Fruit fly (Drosophila melanogaster) whole organism, embryonic: ENCODE measurements around the gene sff.

Experiments
- Adf1 ChIP-seq: fragments of 200-800 bp; sonication (Bioruptor generic); IDR thresholded peaks from 2 replicates; pipeline ENCODE4 v1.3.6; 2022; ENCODE audit warnings: missing biosample characterization, missing genetic modification characterization
- CG10654 ChIP-seq: fragments of 200-800 bp; sonication (Bioruptor generic); optimal IDR thresholded peaks from 2 replicates; lab custom pipeline; 2016; ENCODE audit warnings: missing biosample characterization, missing genetic modification characterization
- CG10979 ChIP-seq: fragments of 200-800 bp; sonication (Bioruptor generic); optimal IDR thresholded peaks from 2 replicates; lab custom pipeline; 2018; ENCODE audit warnings: missing biosample characterization, mild to moderate bottlenecking, missing genetic modification characterization, moderate library complexity
- CG11560 ChIP-seq: fragments of 200-800 bp; sonication (Bioruptor generic); IDR thresholded peaks from 3 replicates; pipeline ENCODE4 v1.3.6; 2022; ENCODE audit warnings: missing biosample characterization, missing genetic modification characterization
- CG12219 ChIP-seq: fragments of 200-800 bp; sonication (Bioruptor generic); optimal IDR thresholded peaks from 3 replicates; lab custom pipeline; 2018; ENCODE audit warnings: missing biosample characterization, mild to moderate bottlenecking, missing genetic modification characterization
- CG12236 ChIP-seq: fragments of 200-800 bp; sonication (Bioruptor generic); optimal IDR thresholded peaks from 2 replicates; lab custom pipeline; 2016; ENCODE audit warnings: missing biosample characterization, missing genetic modification characterization
- CG1233 ChIP-seq: fragments of 200-800 bp; sonication (Bioruptor generic); optimal IDR thresholded peaks from 4 replicates; lab custom pipeline; 2018; ENCODE audit warnings: missing biosample characterization, mild to moderate bottlenecking, missing genetic modification characterization
- CG12769 ChIP-seq: fragments of 200-800 bp; sonication (Bioruptor generic); optimal IDR thresholded peaks from 2 replicates; lab custom pipeline; 2019; ENCODE audit warnings: missing biosample characterization, mild to moderate bottlenecking, missing genetic modification characterization, moderate library complexity
- CG13123 ChIP-seq: fragments of 200-800 bp; sonication (Bioruptor generic); optimal IDR thresholded peaks from 2 replicates; lab custom pipeline; 2016; ENCODE audit warnings: missing biosample characterization, missing genetic modification characterization
- CG13424 ChIP-seq: fragments of 200-800 bp; sonication (Bioruptor generic); optimal IDR thresholded peaks from 2 replicates; lab custom pipeline; 2019; ENCODE audit warnings: missing biosample characterization, mild to moderate bottlenecking, missing genetic modification characterization, moderate library complexity
- CG14965 ChIP-seq: fragments of 200-800 bp; sonication (Bioruptor generic); optimal IDR thresholded peaks from 2 replicates; lab custom pipeline; 2016; ENCODE audit warnings: missing biosample characterization, missing genetic modification characterization, borderline replicate concordance
- CG15269 ChIP-seq: fragments of 200-800 bp; sonication (Bioruptor generic); optimal IDR thresholded peaks from 2 replicates; lab custom pipeline; 2018; ENCODE audit warnings: missing biosample characterization, mild to moderate bottlenecking, missing genetic modification characterization, moderate library complexity
- CG1529 ChIP-seq: fragments of 200-800 bp; sonication (Bioruptor generic); optimal IDR thresholded peaks from 3 replicates; lab custom pipeline; 2018; ENCODE audit warnings: missing biosample characterization, missing genetic modification characterization
- CG15479 ChIP-seq: fragments of 200-800 bp; sonication (Bioruptor generic); optimal IDR thresholded peaks from 3 replicates; lab custom pipeline; 2019; ENCODE audit warnings: missing biosample characterization, mild to moderate bottlenecking, missing genetic modification characterization, moderate library complexity
- CG15696 ChIP-seq: fragments of 200-800 bp; sonication (Bioruptor generic); optimal IDR thresholded peaks from 2 replicates; lab custom pipeline; 2019; ENCODE audit warnings: missing biosample characterization, mild to moderate bottlenecking, missing genetic modification characterization, moderate library complexity
- CG17912 ChIP-seq: fragments of 200-800 bp; sonication (Bioruptor generic); optimal IDR thresholded peaks from 2 replicates; lab custom pipeline; 2018; ENCODE audit warnings: missing biosample characterization, mild to moderate bottlenecking, missing genetic modification characterization
- CG31441 ChIP-seq: fragments of 200-800 bp; sonication (Bioruptor generic); IDR thresholded peaks from 2 replicates; pipeline ENCODE4 v1.3.6; 2022; ENCODE audit warnings: missing biosample characterization, missing genetic modification characterization
- CG3726 ChIP-seq: fragments of 200-800 bp; sonication (Bioruptor generic); IDR thresholded peaks from 3 replicates; pipeline ENCODE4, ENCODE4 v1.3.6; 2022; ENCODE audit warnings: missing biosample characterization, missing genetic modification characterization
- CG4282 ChIP-seq: fragments of 200-800 bp; sonication (Bioruptor generic); optimal IDR thresholded peaks from 2 replicates; lab custom pipeline; 2016; ENCODE audit warnings: missing biosample characterization, missing genetic modification characterization
- CG5953 ChIP-seq: fragments of 200-800 bp; sonication (Bioruptor generic); IDR thresholded peaks from 2 replicates; pipeline ENCODE4 v1.3.6; 2022; ENCODE audit warnings: missing biosample characterization, missing genetic modification characterization
- CG7987 ChIP-seq: fragments of 200-800 bp; sonication (Bioruptor generic); optimal IDR thresholded peaks from 2 replicates; lab custom pipeline; 2018; ENCODE audit warnings: missing biosample characterization, mild to moderate bottlenecking, missing genetic modification characterization, moderate library complexity
- CG8089 ChIP-seq: fragments of 200-800 bp; sonication (Bioruptor generic); optimal IDR thresholded peaks from 3 replicates; lab custom pipeline; 2016; ENCODE audit warnings: missing biosample characterization, missing genetic modification characterization
- CG9797 ChIP-seq: fragments of 200-800 bp; sonication (Bioruptor generic); optimal IDR thresholded peaks from 3 replicates; lab custom pipeline; 2018; ENCODE audit warnings: missing biosample characterization, mild to moderate bottlenecking, missing genetic modification characterization
- CG9932 ChIP-seq: fragments of 200-800 bp; sonication (Bioruptor generic); IDR thresholded peaks from 2 replicates; pipeline ENCODE4 v1.3.6; 2022; ENCODE audit warnings: missing biosample characterization, missing genetic modification characterization
- Fer2 ChIP-seq: fragments of 200-800 bp; sonication (Bioruptor generic); optimal IDR thresholded peaks from 2 replicates; lab custom pipeline; 2018; ENCODE audit warnings: missing biosample characterization, mild to moderate bottlenecking, missing genetic modification characterization, moderate library complexity
- HmgZ ChIP-seq: fragments of 200-800 bp; sonication (Bioruptor generic); optimal IDR thresholded peaks from 2 replicates; lab custom pipeline; 2018; ENCODE audit warnings: missing biosample characterization, mild to moderate bottlenecking, missing genetic modification characterization
- MBD-R2 ChIP-seq: fragments of 200-800 bp; sonication (Bioruptor generic); IDR thresholded peaks from 2 replicates; pipeline ENCODE4 v1.3.6; 2022; ENCODE audit warnings: missing biosample characterization, missing genetic modification characterization
- Rx ChIP-seq: fragments of 200-800 bp; sonication (Bioruptor generic); IDR thresholded peaks from 2 replicates; pipeline ENCODE4 v1.3.6; 2022; ENCODE audit warnings: missing biosample characterization, missing genetic modification characterization
- Xrp1 ChIP-seq: fragments of 200-800 bp; sonication (Bioruptor generic); IDR thresholded peaks from 2 replicates; pipeline ENCODE4 v1.3.6; 2022; ENCODE audit warnings: missing biosample characterization, missing genetic modification characterization
- ab ChIP-seq: fragments of 200-800 bp; sonication (Bioruptor generic); optimal IDR thresholded peaks from 2 replicates; lab custom pipeline; 2016; ENCODE audit warnings: missing biosample characterization, missing genetic modification characterization
- abd-A ChIP-seq: fragments of 200-800 bp; sonication (Bioruptor generic); optimal IDR thresholded peaks from 3 replicates; lab custom pipeline; 2019; ENCODE audit warnings: missing biosample characterization, mild to moderate bottlenecking, missing genetic modification characterization, moderate library complexity
- az2 ChIP-seq: fragments of 200-800 bp; sonication (Bioruptor generic); optimal IDR thresholded peaks from 3 replicates; lab custom pipeline; 2016; ENCODE audit warnings: missing biosample characterization, missing genetic modification characterization
- bab2 ChIP-seq: fragments of 200-800 bp; sonication (Bioruptor generic); optimal IDR thresholded peaks from 2 replicates; lab custom pipeline; 2016; ENCODE audit warnings: missing biosample characterization, missing genetic modification characterization
- btn ChIP-seq: fragments of 200-800 bp; sonication (Bioruptor generic); optimal IDR thresholded peaks from 2 replicates; lab custom pipeline; 2016; ENCODE audit warnings: missing biosample characterization, missing genetic modification characterization
- eve ChIP-seq, 2 experiments: fragments of >200 bp; optimal IDR thresholded peaks; 2 replicates each; lab custom pipeline; 2017; ENCODE audit warnings: missing biosample characterization in 2 of 2, missing genetic modification characterization in 2 of 2
- ham ChIP-seq: fragments of 200-800 bp; sonication (Bioruptor generic); IDR thresholded peaks from 2 replicates; pipeline ENCODE4 v1.3.6; 2022; ENCODE audit warnings: missing biosample characterization, missing genetic modification characterization
- her ChIP-seq: fragments of 200-800 bp; sonication (Bioruptor generic); optimal IDR thresholded peaks from 2 replicates; lab custom pipeline; 2016; ENCODE audit warnings: missing biosample characterization, missing genetic modification characterization
- luna ChIP-seq: fragments of 200-800 bp; sonication (Bioruptor generic); optimal IDR thresholded peaks from 2 replicates; lab custom pipeline; 2016; ENCODE audit warnings: missing biosample characterization, missing genetic modification characterization
- nerfin-2 ChIP-seq: fragments of 200-800 bp; sonication (Bioruptor generic); IDR thresholded peaks from 2 replicates; pipeline ENCODE4 v1.3.6; 2022; ENCODE audit warnings: missing biosample characterization, missing genetic modification characterization; ENCODE audit not compliant: partially characterized antibody
- odd ChIP-seq: fragments of 200-800 bp; sonication (Bioruptor generic); optimal IDR thresholded peaks from 2 replicates; lab custom pipeline; 2017; ENCODE audit warnings: missing biosample characterization, mild to moderate bottlenecking, missing genetic modification characterization
- pb ChIP-seq: fragments of 200-800 bp; sonication (Bioruptor generic); optimal IDR thresholded peaks from 3 replicates; lab custom pipeline; 2016; ENCODE audit warnings: missing biosample characterization, missing genetic modification characterization
- pfk ChIP-seq: fragments of 200-800 bp; sonication (Bioruptor generic); optimal IDR thresholded peaks from 2 replicates; lab custom pipeline; 2018; ENCODE audit warnings: missing biosample characterization, mild to moderate bottlenecking, missing genetic modification characterization, moderate library complexity
- phol ChIP-seq: fragments of 200-800 bp; sonication (Bioruptor generic); optimal IDR thresholded peaks from 3 replicates; lab custom pipeline; 2018; ENCODE audit warnings: missing biosample characterization, mild to moderate bottlenecking, missing genetic modification characterization, moderate library complexity
- psq ChIP-seq: fragments of 200-800 bp; sonication (Bioruptor generic); optimal IDR thresholded peaks from 2 replicates; lab custom pipeline; 2017; ENCODE audit warnings: missing biosample characterization, missing genetic modification characterization
- pzg ChIP-seq: fragments of 200-800 bp; sonication (Bioruptor generic); optimal IDR thresholded peaks from 3 replicates; lab custom pipeline; 2018; ENCODE audit warnings: missing biosample characterization, mild to moderate bottlenecking, missing genetic modification characterization, moderate library complexity
- shn ChIP-seq: fragments of 200-800 bp; sonication (Bioruptor generic); optimal IDR thresholded peaks from 3 replicates; lab custom pipeline; 2016; ENCODE audit warnings: missing biosample characterization, missing genetic modification characterization
- ttk ChIP-seq: fragments of 200-800 bp; sonication (Bioruptor generic); IDR thresholded peaks from 2 replicates; pipeline ENCODE4 v2.1.2; 2022; ENCODE audit warnings: missing biosample characterization, missing genetic modification characterization
- tup ChIP-seq: fragments of 200-800 bp; sonication (Bioruptor generic); optimal IDR thresholded peaks from 2 replicates; lab custom pipeline; 2016; ENCODE audit warnings: missing biosample characterization, mild to moderate bottlenecking, missing genetic modification characterization, moderate library complexity
- vfl ChIP-seq: fragments of 200-800 bp; sonication (Bioruptor generic); optimal IDR thresholded peaks from 2 replicates; lab custom pipeline; 2016; ENCODE audit warnings: missing biosample characterization, missing genetic modification characterization
- yki ChIP-seq: fragments of >200 bp; optimal IDR thresholded peaks from 3 replicates; lab custom pipeline; 2018
- zen2 ChIP-seq: fragments of 200-800 bp; sonication (Bioruptor generic); IDR thresholded peaks from 3 replicates; pipeline ENCODE4 v1.3.6; 2022; ENCODE audit warnings: missing biosample characterization, missing genetic modification characterization; ENCODE audit not compliant: partially characterized antibody

Gene sff

dm6 chr3L:15924811-15925437 is at the start of gene sff (continued):
- peak; percentile 37 for TF ChIP-seq CG17912 (GFP tag; lab: Kevin White, UChicago)
- TF ChIP-seq CG7987 (GFP tag; lab: Kevin White, UChicago), result peak; percentile 77
- peak; percentile 56 for TF ChIP-seq her (GFP tag; lab: Kevin White, UChicago)
- TF ChIP-seq pzg (GFP tag; lab: Kevin White, UChicago), result peak; percentile 36
- TF ChIP-seq CG15479, result peak; percentile 58
- TF ChIP-seq abd-A (tag; lab: Kevin White, UChicago), result no peak
- TF ChIP-seq pfk (GFP tag; lab: Kevin White, UChicago), result no peak
- no peak; the same call in 2 of the 3 replicates for TF ChIP-seq zen2
- peak; percentile 66 for TF ChIP-seq bab2 (GFP tag; lab: Kevin White, UChicago)
- TF ChIP-seq odd (GFP tag; lab: Kevin White, UChicago), result peak; percentile 75
- TF ChIP-seq luna, result peak; percentile 19
- TF ChIP-seq CG15269 (tag; lab: Kevin White, UChicago), result peak; percentile 88
- peak; percentile 84 for TF ChIP-seq CG12219
- TF ChIP-seq phol (tag; lab: Kevin White, UChicago), result peak; percentile 93
- no peak for TF ChIP-seq yki
- peak; percentile 78 for TF ChIP-seq CG12769 (tag; lab: Kevin White, UChicago)
- peak; percentile 87 for TF ChIP-seq CG3726 (GFP tag; lab: Robert Waterston, UW)
- peak; percentile 29 for TF ChIP-seq CG9797 (GFP tag; lab: Kevin White, UChicago)
- TF ChIP-seq MBD-R2 (GFP tag; lab: Robert Waterston, UW), result peak; percentile 76
- TF ChIP-seq CG10979, result peak; percentile 90
- peak; percentile 88 for TF ChIP-seq ttk (GFP tag; lab: Robert Waterston, UW)
- peak; percentile 96 for TF ChIP-seq Xrp1 (GFP tag; lab: Robert Waterston, UW)
- TF ChIP-seq psq (GFP tag; lab: Kevin White, UChicago), result peak; percentile 67
- TF ChIP-seq Adf1 (GFP tag; lab: Robert Waterston, UW), result peak; percentile 56; the same call in 1 of the 2 replicates
- no peak for TF ChIP-seq eve (GFP tag; optimal IDR thresholded peaks at IDR 0.05; lab: Kevin White, UChicago)
- peak; percentile 90 for TF ChIP-seq CG13424 (tag; lab: Kevin White, UChicago)
- TF ChIP-seq ab (GFP tag; lab: Kevin White, UChicago), result peak; percentile 18
- TF ChIP-seq pb (GFP tag; lab: Kevin White, UChicago), result peak; percentile 35
- peak; percentile 19 for TF ChIP-seq tup (GFP tag; lab: Kevin White, UChicago)
- TF ChIP-seq vfl, result peak; percentile 6
- no peak for TF ChIP-seq ham (GFP tag; lab: Robert Waterston, UW)
- TF ChIP-seq shn (GFP tag; lab: Kevin White, UChicago), result peak; percentile 63
- peak; percentile 85 for TF ChIP-seq CG9932 (GFP tag; lab: Robert Waterston, UW)
- TF ChIP-seq az2 (GFP tag; lab: Kevin White, UChicago), result peak; percentile 91
- peak; percentile 72 for TF ChIP-seq Fer2 (tag; lab: Kevin White, UChicago)
- TF ChIP-seq HmgZ (tag; lab: Kevin White, UChicago), result peak; percentile 87
- TF ChIP-seq CG14965, result no peak
- TF ChIP-seq CG4282 (GFP tag; lab: Kevin White, UChicago), result peak; percentile 41
- TF ChIP-seq Rx (GFP tag; lab: Robert Waterston, UW), result peak; percentile 87
- peak; percentile 28 for TF ChIP-seq CG12236 (GFP tag; lab: Kevin White, UChicago)
- TF ChIP-seq CG31441 (GFP tag; lab: Robert Waterston, UW), result peak; percentile 92
- peak; percentile 60 for TF ChIP-seq CG8089 (GFP tag; lab: Kevin White, UChicago)
- peak; percentile 82 for TF ChIP-seq CG10654 (GFP tag; lab: Kevin White, UChicago)
- TF ChIP-seq btn (GFP tag; lab: Kevin White, UChicago), result peak; percentile 36
- TF ChIP-seq CG15696, result peak; percentile 91
- TF ChIP-seq nerfin-2, result no peak
- peak; percentile 79 for TF ChIP-seq CG11560 (tag; lab: Robert Waterston, UW)
- TF ChIP-seq CG5953, result peak; percentile 80
- TF ChIP-seq CG1529 (GFP tag; lab: Kevin White, UChicago), result peak; percentile 84
- peak; percentile 56 for TF ChIP-seq CG13123 (GFP tag; lab: Kevin White, UChicago)
- peak; percentile 81 for TF ChIP-seq CG1233 (GFP tag; lab: Kevin White, UChicago)
